Worm (Caenorhabditis elegans): Measurements from ENCODE around the gene C16B8.4.

ce11 chrX:3970786-3971185 is 2.6 kb downstream of the C16B8.4 start:
- TF ChIP-seq dao-5 (tag; optimal IDR thresholded peaks at IDR 0.05) (no peak), W03F9.2 (tag; optimal IDR thresholded peaks at IDR 0.05) (no peak), him-1 (tag; optimal IDR thresholded peaks at IDR 0.05) (no peak)
